Worm (Caenorhabditis elegans) whole organism, L4 larva: Measurements from ENCODE around the gene C16E9.2.

Source experiments
- nhr-25 ChIP-seq: sonication (generic microtip); optimal IDR thresholded peaks from 2 replicates; lab custom pipeline; 2017; ENCODE audit warnings: missing genetic modification characterization, mild to moderate bottlenecking, missing compliant biosample characterization, antibody characterized with exemption, moderate library complexity, borderline replicate concordance; ENCODE audit not compliant: insufficient read depth
- unc-62 ChIP-seq, 3 experiments: fragments of 150-350 bp in 1 of 3; sonication (generic microtip); optimal IDR thresholded peaks in 2 of 3; peaks in 1 of 3; 1 replicate in 1 of 3; 2 replicates in 2 of 3; lab custom pipeline; 2014 to 2017; ENCODE audit warnings: missing biosample characterization in 3 of 3, missing genetic modification characterization in 3 of 3, missing genetic modification reagents in 3 of 3, missing genotype in 1 of 3
- zip-11 ChIP-seq: fragments of 200-800 bp; sonication (Bioruptor generic); IDR thresholded peaks from 2 replicates; pipeline ENCODE4 v1.3.6; 2022; ENCODE audit warnings: missing genetic modification characterization, missing compliant biosample characterization

ce11 chrX:6941711-6942110 lies 6.2 kb downstream of the C16E9.2 start:
- TF ChIP-seq zip-11 (GFP tag; lab: Robert Waterston, UW) = no peak
- TF ChIP-seq unc-62 (GFP tag; optimal IDR thresholded peaks at IDR 0.05 in 1 of 2; lab: Kevin White, UChicago) = no peak
- TF ChIP-seq unc-62 (tag; optimal IDR thresholded peaks at IDR 0.05; lab: Kevin White, UChicago) = no peak
- no peak for TF ChIP-seq nhr-25 (tag; lab: Kevin White, UChicago)
